Worm (Caenorhabditis elegans): ENCODE measurements around the gene nlp-70.
"Not testable (repeated sequence)": the region's sequence is repeated elsewhere in the genome, so short reads cannot be mapped to it uniquely, and the experiment has no call there.

- TF ChIP-seq ceh-19 (GFP tag; optimal IDR thresholded peaks at IDR 0.05); pha-4 (tag; optimal IDR thresholded peaks at IDR 0.05); mec-3 (tag; optimal IDR thresholded peaks at IDR 0.05; ENCODE audit: borderline replicate concordance); ama-1 (optimal IDR thresholded peaks at IDR 0.05): not testable (repeated sequence)
- TF ChIP-seq K02D7.2 (tag; optimal IDR thresholded peaks at IDR 0.05): peak; percentile 97
These were observed 7.4 kb downstream of the nlp-70 start for ce11 chrV:265062-265963.

Measured in whole organism, late embryonic.